Fruit fly (Drosophila melanogaster): Measurements from ENCODE around the gene Ugt36E1.

DNA sequence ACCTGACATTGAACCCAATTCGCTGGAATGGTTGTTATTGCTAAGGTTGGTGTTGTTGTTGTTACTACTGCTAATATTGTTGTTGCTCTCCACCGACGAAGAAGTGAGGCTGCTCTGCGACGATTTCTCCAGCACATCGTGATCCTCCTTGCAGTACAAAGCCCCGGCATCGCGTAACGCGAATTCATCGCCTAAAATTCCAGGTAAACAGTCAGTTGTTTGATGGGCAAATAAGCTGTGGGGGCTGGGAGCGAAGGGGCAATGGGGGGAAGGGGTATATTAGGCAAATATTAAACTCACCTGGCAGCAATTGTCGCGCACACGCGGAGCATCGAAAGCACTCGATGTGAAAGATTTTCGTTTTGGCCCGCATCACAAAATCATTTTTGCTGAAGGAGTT, 37.5 kb downstream of the Ugt36E1 start:
- no peak for TF ChIP-seq h (optimal IDR thresholded peaks at IDR 0.05)
- no peak for TF ChIP-seq psq (optimal IDR thresholded peaks at IDR 0.05)
